Fruit fly (Drosophila melanogaster) whole organism, embryonic: ENCODE results near the gene aph-1.

Experiments used
- Asciz ChIP-seq: fragments of 200-800 bp; sonication (Bioruptor generic); optimal IDR thresholded peaks from 2 replicates; lab custom pipeline; 2017; ENCODE audit warnings: missing biosample characterization, mild to moderate bottlenecking, missing genetic modification characterization, missing genetic modification reagents
- Blimp-1 ChIP-seq: fragments of 200-800 bp; sonication (Bioruptor generic); optimal IDR thresholded peaks from 3 replicates; lab custom pipeline; 2018; ENCODE audit warnings: missing biosample characterization, missing genetic modification characterization, mild to moderate bottlenecking, moderate library complexity, missing genetic modification reagents
- CG11696 ChIP-seq: fragments of 200-800 bp; sonication (Bioruptor generic); IDR thresholded peaks from 2 replicates; pipeline ENCODE4 v1.3.6; 2022; ENCODE audit warnings: missing biosample characterization, missing genetic modification characterization
- CG12219 ChIP-seq: fragments of 200-800 bp; sonication (Bioruptor generic); optimal IDR thresholded peaks from 3 replicates; lab custom pipeline; 2018; ENCODE audit warnings: missing biosample characterization, mild to moderate bottlenecking, missing genetic modification characterization
- CG12299 ChIP-seq: fragments of 200-800 bp; sonication (Bioruptor generic); optimal IDR thresholded peaks from 2 replicates; lab custom pipeline; 2018; ENCODE audit warnings: missing biosample characterization, mild to moderate bottlenecking, missing genetic modification characterization
- CG12391 ChIP-seq: fragments of 200-800 bp; sonication (Bioruptor generic); optimal IDR thresholded peaks from 3 replicates; lab custom pipeline; 2018; ENCODE audit warnings: missing biosample characterization, mild to moderate bottlenecking, missing genetic modification characterization, moderate library complexity
- CG12659 ChIP-seq: fragments of 200-800 bp; sonication (Bioruptor generic); optimal IDR thresholded peaks from 3 replicates; lab custom pipeline; 2017; ENCODE audit warnings: mild to moderate bottlenecking, missing biosample characterization, missing genetic modification reagents, missing genetic modification characterization
- CG13287 ChIP-seq: fragments of 200-800 bp; sonication (Bioruptor generic); IDR thresholded peaks from 2 replicates; pipeline ENCODE4 v1.3.6; 2022; ENCODE audit warnings: missing biosample characterization, missing genetic modification characterization; ENCODE audit not compliant: partially characterized antibody
- CG1529 ChIP-seq: fragments of 200-800 bp; sonication (Bioruptor generic); optimal IDR thresholded peaks from 3 replicates; lab custom pipeline; 2018; ENCODE audit warnings: missing biosample characterization, missing genetic modification characterization
- CG17328 ChIP-seq: fragments of 200-800 bp; sonication (Bioruptor generic); IDR thresholded peaks from 2 replicates; pipeline ENCODE4 v1.3.6; 2022; ENCODE audit warnings: missing biosample characterization, missing genetic modification characterization
- CG17385 ChIP-seq: fragments of 200-800 bp; sonication (Bioruptor generic); optimal IDR thresholded peaks from 3 replicates; lab custom pipeline; 2018; ENCODE audit warnings: missing biosample characterization, mild to moderate bottlenecking, missing genetic modification characterization
- CG18599 ChIP-seq: fragments of 200-800 bp; sonication (Bioruptor generic); optimal IDR thresholded peaks from 3 replicates; lab custom pipeline; 2017; ENCODE audit warnings: missing biosample characterization, missing genetic modification characterization, mild to moderate bottlenecking, moderate library complexity, missing genetic modification reagents
- CG2202 ChIP-seq: fragments of 200-800 bp; sonication (Bioruptor generic); optimal IDR thresholded peaks from 2 replicates; lab custom pipeline; 2018; ENCODE audit warnings: missing biosample characterization, mild to moderate bottlenecking, missing genetic modification characterization
- CG2678 ChIP-seq: fragments of 200-800 bp; sonication (Bioruptor generic); optimal IDR thresholded peaks from 3 replicates; lab custom pipeline; 2019; ENCODE audit warnings: missing biosample characterization, mild to moderate bottlenecking, missing genetic modification characterization, moderate library complexity
- CG2889 ChIP-seq: fragments of 200-800 bp; sonication (Bioruptor generic); IDR thresholded peaks from 3 replicates; pipeline ENCODE4 v1.3.6; 2022; ENCODE audit warnings: missing biosample characterization, missing genetic modification characterization
- CG3407 ChIP-seq: fragments of 200-800 bp; sonication (Bioruptor generic); optimal IDR thresholded peaks from 2 replicates; lab custom pipeline; 2018; ENCODE audit warnings: missing biosample characterization, mild to moderate bottlenecking, missing genetic modification characterization
- CG6854 ChIP-seq: fragments of 200-800 bp; sonication (Bioruptor generic); optimal IDR thresholded peaks from 3 replicates; lab custom pipeline; 2017; ENCODE audit warnings: missing biosample characterization, mild to moderate bottlenecking, missing genetic modification characterization
- CG7928 ChIP-seq: fragments of 200-800 bp; sonication (Bioruptor generic); optimal IDR thresholded peaks from 2 replicates; lab custom pipeline; 2017; ENCODE audit warnings: missing biosample characterization, mild to moderate bottlenecking, missing genetic modification characterization
- CG7987 ChIP-seq: fragments of 200-800 bp; sonication (Bioruptor generic); optimal IDR thresholded peaks from 2 replicates; lab custom pipeline; 2018; ENCODE audit warnings: missing biosample characterization, mild to moderate bottlenecking, missing genetic modification characterization, moderate library complexity
- CG8089 ChIP-seq: fragments of 200-800 bp; sonication (Bioruptor generic); optimal IDR thresholded peaks from 3 replicates; lab custom pipeline; 2016; ENCODE audit warnings: missing biosample characterization, missing genetic modification characterization
- CG9727 ChIP-seq: fragments of 200-800 bp; sonication (Bioruptor generic); optimal IDR thresholded peaks from 3 replicates; lab custom pipeline; 2017; ENCODE audit warnings: missing biosample characterization, mild to moderate bottlenecking, missing genetic modification characterization
- CTCF ChIP-seq: fragments of 200-800 bp; sonication (Bioruptor generic); optimal IDR thresholded peaks from 2 replicates; lab custom pipeline; 2017; ENCODE audit warnings: missing biosample characterization, mild to moderate bottlenecking, missing genetic modification characterization, moderate library complexity
- Deaf1 ChIP-seq: fragments of 200-800 bp; optimal IDR thresholded peaks from 3 replicates; lab custom pipeline; 2019; ENCODE audit warnings: missing biosample characterization, mild to moderate bottlenecking, missing genetic modification characterization, moderate library complexity
- Dek ChIP-seq: fragments of 200-800 bp; sonication (Bioruptor generic); optimal IDR thresholded peaks from 3 replicates; lab custom pipeline; 2019; ENCODE audit warnings: missing biosample characterization, mild to moderate bottlenecking, missing genetic modification characterization, moderate library complexity
- Dip3 ChIP-seq: fragments of 200-800 bp; sonication (Bioruptor generic); optimal IDR thresholded peaks from 3 replicates; lab custom pipeline; 2016; ENCODE audit warnings: missing biosample characterization, missing genetic modification characterization
- E2f2 ChIP-seq: fragments of 200-800 bp; sonication (Bioruptor generic); IDR thresholded peaks from 2 replicates; pipeline ENCODE4 v1.3.6; 2022; ENCODE audit warnings: missing biosample characterization, missing genetic modification characterization
- Fer1 ChIP-seq: fragments of 200-800 bp; sonication (Bioruptor generic); optimal IDR thresholded peaks from 2 replicates; lab custom pipeline; 2017; ENCODE audit warnings: missing biosample characterization, mild to moderate bottlenecking, missing genetic modification characterization
- H15 ChIP-seq: fragments of 200-800 bp; sonication (Bioruptor generic); IDR thresholded peaks from 3 replicates; pipeline ENCODE4 v1.3.6; 2022; ENCODE audit warnings: missing biosample characterization, missing genetic modification characterization
- HLH54F ChIP-seq: fragments of 200-800 bp; sonication (Bioruptor generic); optimal IDR thresholded peaks from 3 replicates; lab custom pipeline; 2016; ENCODE audit warnings: missing biosample characterization, missing genetic modification characterization
- HmgD ChIP-seq: fragments of 200-800 bp; sonication (Bioruptor generic); optimal IDR thresholded peaks from 3 replicates; lab custom pipeline; 2016; ENCODE audit warnings: missing biosample characterization, missing genetic modification characterization
- Hr78 ChIP-seq, 2 experiments: fragments of 200-800 bp in 1 of 2; fragments of >200 bp in 1 of 2; sonication (Bioruptor generic) in 1 of 2; optimal IDR thresholded peaks; 2 replicates each; lab custom pipeline; 2017 to 2019; ENCODE audit warnings: missing biosample characterization in 2 of 2, missing genetic modification characterization in 2 of 2, mild to moderate bottlenecking in 1 of 2, moderate library complexity in 1 of 2
- Meics ChIP-seq: fragments of 200-800 bp; sonication (Bioruptor generic); optimal IDR thresholded peaks from 2 replicates; lab custom pipeline; 2017; ENCODE audit warnings: missing biosample characterization, mild to moderate bottlenecking, missing genetic modification characterization
- Nf-YC ChIP-seq: fragments of 200-800 bp; optimal IDR thresholded peaks from 3 replicates; lab custom pipeline; 2019; ENCODE audit warnings: missing biosample characterization, mild to moderate bottlenecking, missing genetic modification characterization, moderate library complexity
- Stat92E ChIP-seq, 3 experiments: fragments of >200 bp in 2 of 3; fragments of 200-800 bp in 1 of 3; sonication (Bioruptor generic) in 1 of 3; optimal IDR thresholded peaks; 2 replicates each; lab custom pipeline; 2017 to 2019; ENCODE audit warnings: missing biosample characterization in 3 of 3, missing genetic modification characterization in 3 of 3, mild to moderate bottlenecking in 1 of 3, moderate library complexity in 1 of 3
- ac ChIP-seq: fragments of 200-800 bp; sonication (Bioruptor generic); optimal IDR thresholded peaks from 3 replicates; lab custom pipeline; 2017; ENCODE audit warnings: missing biosample characterization, mild to moderate bottlenecking, missing genetic modification characterization
- dmrt11E ChIP-seq: fragments of 200-800 bp; sonication (Bioruptor generic); optimal IDR thresholded peaks from 3 replicates; lab custom pipeline; 2018; ENCODE audit warnings: missing biosample characterization, mild to moderate bottlenecking, missing genetic modification characterization, moderate library complexity
- dmrt99B ChIP-seq: fragments of 200-800 bp; sonication (Bioruptor generic); optimal IDR thresholded peaks from 2 replicates; lab custom pipeline; 2018; ENCODE audit warnings: missing biosample characterization, mild to moderate bottlenecking, missing genetic modification characterization, moderate library complexity
- fd64A ChIP-seq: fragments of 200-800 bp; sonication (Bioruptor generic); optimal IDR thresholded peaks from 3 replicates; lab custom pipeline; 2018; ENCODE audit warnings: missing biosample characterization, mild to moderate bottlenecking, missing genetic modification characterization
- grn ChIP-seq: fragments of 200-800 bp; sonication (Bioruptor generic); optimal IDR thresholded peaks from 3 replicates; lab custom pipeline; 2017; ENCODE audit warnings: missing biosample characterization, missing genetic modification characterization
- ham ChIP-seq: fragments of 200-800 bp; sonication (Bioruptor generic); IDR thresholded peaks from 2 replicates; pipeline ENCODE4 v1.3.6; 2022; ENCODE audit warnings: missing biosample characterization, missing genetic modification characterization
- her ChIP-seq: fragments of 200-800 bp; sonication (Bioruptor generic); optimal IDR thresholded peaks from 2 replicates; lab custom pipeline; 2016; ENCODE audit warnings: missing biosample characterization, missing genetic modification characterization
- hkb ChIP-seq, 2 experiments: fragments of 200-800 bp in 1 of 2; fragments of >200 bp in 1 of 2; sonication (Bioruptor generic) in 1 of 2; IDR thresholded peaks in 1 of 2; optimal IDR thresholded peaks in 1 of 2; 2 replicates each; pipeline versions ENCODE4 v1.3.6 to Lab custom; 2017 to 2022; ENCODE audit warnings: missing biosample characterization in 1 of 2, missing genetic modification characterization in 1 of 2
- nerfin-2 ChIP-seq: fragments of 200-800 bp; sonication (Bioruptor generic); IDR thresholded peaks from 2 replicates; pipeline ENCODE4 v1.3.6; 2022; ENCODE audit warnings: missing biosample characterization, missing genetic modification characterization; ENCODE audit not compliant: partially characterized antibody
- nom ChIP-seq: fragments of 200-800 bp; sonication (Bioruptor generic); optimal IDR thresholded peaks from 2 replicates; lab custom pipeline; 2017; ENCODE audit warnings: missing biosample characterization, missing genetic modification characterization, mild to moderate bottlenecking, moderate library complexity, missing genetic modification reagents
- pzg ChIP-seq: fragments of 200-800 bp; sonication (Bioruptor generic); optimal IDR thresholded peaks from 3 replicates; lab custom pipeline; 2018; ENCODE audit warnings: missing biosample characterization, mild to moderate bottlenecking, missing genetic modification characterization, moderate library complexity
- usp ChIP-seq: fragments of >200 bp; optimal IDR thresholded peaks from 2 replicates; lab custom pipeline; 2017; ENCODE audit warnings: missing biosample characterization, missing genetic modification characterization
- yki ChIP-seq: fragments of >200 bp; optimal IDR thresholded peaks from 3 replicates; lab custom pipeline; 2018

The aph-1 gene

dm6 chr2L:2752460-2753411 lies 13.3 kb upstream of the aph-1 start, which contains the start of gene Pgk (continued):
- TF ChIP-seq yki (lab: Kevin White, UChicago): peak; percentile 100
- TF ChIP-seq Fer1: peak; percentile 83
- TF ChIP-seq CG17385 (GFP tag; lab: Kevin White, UChicago): peak; percentile 100
- no peak for TF ChIP-seq CG13287 (GFP tag; lab: Robert Waterston, UW)
- no peak for TF ChIP-seq CG11696 (GFP tag; lab: Robert Waterston, UW)
- peak; percentile 6 for TF ChIP-seq dmrt11E (tag; lab: Kevin White, UChicago)
- TF ChIP-seq H15: no peak
- no peak for TF ChIP-seq CG17328 (GFP tag; lab: Robert Waterston, UW)
- TF ChIP-seq grn (GFP tag; lab: Kevin White, UChicago): peak; percentile 5
- peak; percentile 26 for TF ChIP-seq Asciz (GFP tag; lab: Kevin White, UChicago)
- peak; percentile 44 for TF ChIP-seq CG12219 (GFP tag; lab: Kevin White, UChicago)
- peak; percentile 54 for TF ChIP-seq hkb (optimal IDR thresholded peaks at IDR 0.05; lab: Kevin White, UChicago)
- TF ChIP-seq hkb (GFP tag; IDR thresholded peaks at IDR 0.05; lab: Robert Waterston, UW): no peak
- peak; percentile 40 for TF ChIP-seq CG8089 (GFP tag; lab: Kevin White, UChicago)
- peak; percentile 63 for TF ChIP-seq Deaf1 (tag; lab: Kevin White, UChicago)
- no peak for TF ChIP-seq nerfin-2 (GFP tag; lab: Robert Waterston, UW)
- peak; percentile 38 for TF ChIP-seq CG1529 (GFP tag; lab: Kevin White, UChicago)
- TF ChIP-seq Nf-YC (tag; lab: Kevin White, UChicago): peak; percentile 94
- no peak for TF ChIP-seq CG2889 (GFP tag; lab: Robert Waterston, UW)
- TF ChIP-seq dmrt99B (tag; lab: Kevin White, UChicago): peak; percentile 45
- TF ChIP-seq nom: peak; percentile 92
- peak; percentile 44 for TF ChIP-seq CG3407
- peak; percentile 15 for TF ChIP-seq CG7928 (GFP tag; lab: Kevin White, UChicago)
- peak; percentile 31 for TF ChIP-seq CG7987 (GFP tag; lab: Kevin White, UChicago)
- peak; percentile 55 for TF ChIP-seq Dek
- peak; percentile 33 for TF ChIP-seq her
- TF ChIP-seq CTCF (GFP tag; lab: Kevin White, UChicago): peak; percentile 44
- TF ChIP-seq Hr78 (GFP tag; optimal IDR thresholded peaks at IDR 0.05; lab: Kevin White, UChicago): no peak
- TF ChIP-seq HmgD: peak; percentile 36
- TF ChIP-seq usp (GFP tag; lab: Kevin White, UChicago): no peak
- TF ChIP-seq HLH54F: peak; percentile 1
- TF ChIP-seq pzg: peak; percentile 32
- peak; percentile 48 for TF ChIP-seq CG12299
- no peak for TF ChIP-seq E2f2 (GFP tag; lab: Robert Waterston, UW)
- TF ChIP-seq CG9727 (GFP tag; lab: Kevin White, UChicago): peak; percentile 49
- TF ChIP-seq Stat92E (GFP tag; optimal IDR thresholded peaks at IDR 0.05; lab: Kevin White, UChicago): peak in 1 of 3 experiments; percentile 5
- peak; percentile 47 for TF ChIP-seq CG2678
- TF ChIP-seq ac (GFP tag; lab: Kevin White, UChicago): peak; percentile 37
- peak; percentile 32 for TF ChIP-seq CG2202
- no peak for TF ChIP-seq fd64A
- TF ChIP-seq Dip3: peak; percentile 33
- TF ChIP-seq Meics (GFP tag; lab: Kevin White, UChicago): peak; percentile 10
- TF ChIP-seq CG12391 (tag; lab: Kevin White, UChicago): peak; percentile 61
- peak; percentile 20 for TF ChIP-seq CG12659
- no peak for TF ChIP-seq ham (GFP tag; lab: Robert Waterston, UW)
- TF ChIP-seq CG6854 (GFP tag; lab: Kevin White, UChicago): peak; percentile 80
- TF ChIP-seq CG18599: peak; percentile 49
- peak; percentile 48 for TF ChIP-seq Blimp-1 (GFP tag; lab: Kevin White, UChicago)
